Fruit fly (Drosophila melanogaster): Measurements from ENCODE around the gene Noc1.

DNA sequence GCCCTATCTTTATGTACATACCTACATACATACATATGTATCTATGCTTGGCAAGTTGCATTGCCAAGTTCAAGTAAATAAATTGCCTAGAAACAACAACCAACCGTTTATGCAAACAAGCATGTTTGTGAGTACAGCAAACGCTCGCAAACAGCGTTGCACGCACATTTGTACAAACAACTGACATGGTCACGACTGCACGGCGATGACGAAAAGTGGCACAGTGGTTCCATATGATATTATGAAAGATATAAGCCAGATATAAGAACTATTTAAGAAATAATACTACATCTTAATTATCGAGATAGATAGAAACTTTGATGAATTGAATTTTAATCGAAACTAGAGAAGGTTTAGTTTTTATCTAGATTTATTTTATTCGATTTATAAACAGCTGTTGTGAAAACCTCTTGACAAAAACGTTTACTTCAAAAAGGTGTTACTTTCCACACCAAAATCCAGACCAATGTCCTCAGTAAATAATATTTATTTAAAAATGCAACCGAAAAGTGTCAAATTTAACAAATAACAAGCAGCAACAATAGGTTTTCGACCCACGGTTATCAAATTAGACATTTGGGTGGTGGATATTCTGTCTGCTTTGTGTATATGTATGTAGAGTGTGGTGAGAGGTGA, 15.4 kb downstream of the Noc1 start:
- TF ChIP-seq Myc (optimal IDR thresholded peaks at IDR 0.05) (no peak), h (optimal IDR thresholded peaks at IDR 0.05) (no peak), Sin3A (optimal IDR thresholded peaks at IDR 0.05) (no peak), ttk (optimal IDR thresholded peaks at IDR 0.05) (no peak), psq (optimal IDR thresholded peaks at IDR 0.05) (no peak)
